Fruit fly (Drosophila melanogaster): ENCODE results near the gene CG5149.

Gene CG5149

DNA sequence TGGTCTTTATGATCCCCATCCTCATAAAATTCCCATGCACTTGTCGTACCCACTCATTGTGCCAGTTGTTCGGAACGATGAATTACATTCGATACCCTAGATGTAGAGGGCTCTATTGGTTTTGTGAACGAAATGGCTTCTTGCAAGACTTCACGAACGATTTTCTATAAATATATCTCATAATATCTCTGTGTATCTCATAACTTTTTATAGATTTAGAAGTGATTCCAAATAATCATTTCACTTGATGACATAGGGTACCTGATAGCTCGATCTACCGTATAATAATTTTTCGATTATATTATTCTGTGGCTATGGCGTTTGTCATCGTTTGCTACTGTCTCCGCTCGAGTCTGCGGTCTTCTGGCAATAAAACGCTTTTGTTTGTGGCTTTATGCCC, 8.9 kb upstream of the CG5149 start (continued):
- TF ChIP-seq CG33557 (GFP tag; optimal IDR thresholded peaks at IDR 0.05) (no peak), CG6254 (GFP tag; optimal IDR thresholded peaks at IDR 0.05) (peak; percentile 38), sug (tag; optimal IDR thresholded peaks at IDR 0.05) (no peak), CG2875 (GFP tag; optimal IDR thresholded peaks at IDR 0.05) (peak; percentile 42), CoRest (tag; optimal IDR thresholded peaks at IDR 0.05) (peak; percentile 56), amos (GFP tag; IDR thresholded peaks at IDR 0.05; ENCODE audit: partially characterized antibody) (no peak), Camta (GFP tag; optimal IDR thresholded peaks at IDR 0.05) (peak; percentile 55), CG3726 (GFP tag; IDR thresholded peaks at IDR 0.05) (0 out of 3 replicates have a peak, but pooled peaks have one; percentile 15), Mes4 (GFP tag; optimal IDR thresholded peaks at IDR 0.05) (no peak), CG17612 (GFP tag; IDR thresholded peaks at IDR 0.05) (peak; percentile 56), CG6791 (GFP tag; IDR thresholded peaks at IDR 0.05; ENCODE audit: partially characterized antibody) (no peak), CG4360 (GFP tag; IDR thresholded peaks at IDR 0.05) (no peak), ase (GFP tag; IDR thresholded peaks at IDR 0.05) (peak; percentile 73; the same call in 1 of the 3 replicates), otp (GFP tag; IDR thresholded peaks at IDR 0.05) (peak; percentile 72), CG17361 (GFP tag; IDR thresholded peaks at IDR 0.05) (peak; percentile 59), CG31365 (tag; optimal IDR thresholded peaks at IDR 0.05) (peak; percentile 18), sima (GFP tag; optimal IDR thresholded peaks at IDR 0.05) (no peak), tgo (GFP tag; IDR thresholded peaks at IDR 0.05) (peak; percentile 82), Hr51 (GFP tag; optimal IDR thresholded peaks at IDR 0.05) (peak; percentile 13 to 69), CG7928 (GFP tag; optimal IDR thresholded peaks at IDR 0.05) (no peak), Scr (GFP tag; IDR thresholded peaks at IDR 0.05; ENCODE audit: partially characterized antibody) (no peak), CG8281 (tag; optimal IDR thresholded peaks at IDR 0.05) (peak; percentile 10), HLH54F (GFP tag; optimal IDR thresholded peaks at IDR 0.05) (peak; percentile 47), Fer2 (tag; optimal IDR thresholded peaks at IDR 0.05) (no peak), CG13424 (tag; optimal IDR thresholded peaks at IDR 0.05) (peak; percentile 55), croc (GFP tag; conservative IDR thresholded peaks at IDR 0.05) (peak; percentile 51), Taf1 (GFP tag; IDR thresholded peaks at IDR 0.05) (peak; percentile 54; the same call in 1 of the 2 replicates), sens-2 (GFP tag; IDR thresholded peaks at IDR 0.05) (no peak), CG8089 (GFP tag; optimal IDR thresholded peaks at IDR 0.05) (peak; percentile 39), Ets65A (GFP tag) (peak; percentile 52), pnt (GFP tag; optimal IDR thresholded peaks at IDR 0.05) (peak; percentile 50), ham (GFP tag; IDR thresholded peaks at IDR 0.05) (no peak), CG15269 (tag; optimal IDR thresholded peaks at IDR 0.05) (peak; percentile 77), Bteb2 (GFP tag; optimal IDR thresholded peaks at IDR 0.05) (no peak), mld (GFP tag; IDR thresholded peaks at IDR 0.05; ENCODE audit: partially characterized antibody) (no peak), gce (GFP tag; IDR thresholded peaks at IDR 0.05) (0 out of 3 replicates have a peak, but pooled peaks have one; percentile 57), gt (GFP tag; IDR thresholded peaks at IDR 0.05) (no peak), bbx (GFP tag; IDR thresholded peaks at IDR 0.05; ENCODE audit: partially characterized antibody) (no peak), yki (optimal IDR thresholded peaks at IDR 0.05) (no peak), PHDP (tag; optimal IDR thresholded peaks at IDR 0.05) (peak; percentile 72), Drgx (GFP tag; IDR thresholded peaks at IDR 0.05) (peak; percentile 80), stwl (tag; optimal IDR thresholded peaks at IDR 0.05) (no peak), unc-4 (GFP tag; IDR thresholded peaks at IDR 0.05; ENCODE audit: partially characterized antibody) (no peak), her (GFP tag; optimal IDR thresholded peaks at IDR 0.05) (no peak), CG1647 (GFP tag; optimal IDR thresholded peaks at IDR 0.05) (no peak), wdn (GFP tag; IDR thresholded peaks at IDR 0.05) (0 out of 2 replicates have a peak, but pooled peaks have one; percentile 37), CG12299 (tag; optimal IDR thresholded peaks at IDR 0.05) (peak; percentile 26), kah (GFP tag; optimal IDR thresholded peaks at IDR 0.05) (no peak), Optix (GFP tag; IDR thresholded peaks at IDR 0.05) (0 out of 3 replicates have a peak, but pooled peaks have one; percentile 9), CG2678 (tag; optimal IDR thresholded peaks at IDR 0.05) (peak; percentile 80), lab (GFP tag; optimal IDR thresholded peaks at IDR 0.05) (peak; percentile 89)

Measured in whole organism, embryonic.